Fruit fly (Drosophila melanogaster) Kc167 (cell line): ENCODE results near the gene Gmd.

Source experiments
- Myc ChIP-seq: fragments of >200 bp; optimal IDR thresholded peaks from 2 replicates; lab custom pipeline; 2017; ENCODE audit warnings: missing external identifiers
- Sin3A ChIP-seq: fragments of >200 bp; optimal IDR thresholded peaks from 2 replicates; lab custom pipeline; 2018; ENCODE audit warnings: missing external identifiers
- h ChIP-seq: fragments of >200 bp; optimal IDR thresholded peaks from 3 replicates; lab custom pipeline; 2018; ENCODE audit warnings: missing external identifiers
- insv ChIP-seq: fragments of >200 bp; optimal IDR thresholded peaks from 3 replicates; lab custom pipeline; 2018; ENCODE audit warnings: missing external identifiers
- psq ChIP-seq: fragments of >200 bp; optimal IDR thresholded peaks from 2 replicates; lab custom pipeline; 2017; ENCODE audit warnings: missing external identifiers
- ttk ChIP-seq: sonication (Bioruptor generic); optimal IDR thresholded peaks from 2 replicates; lab custom pipeline; 2017; ENCODE audit warnings: missing external identifiers

Gmd gene

dm6 chr2L:4958111-4958510, 18.7 kb downstream of the Gmd start, which contains the start of gene CG34124:
Gene CG34124 (plus strand): TSS chr2L:4958411.
- TF ChIP-seq ttk (lab: Kevin White, UChicago) (no peak), insv (no peak), Myc (lab: Kevin White, UChicago) (no peak), psq (lab: Kevin White, UChicago) (no peak), Sin3A (lab: Kevin White, UChicago) (no peak), h (no peak)

- TF ChIP-seq ttk (lab: Kevin White, UChicago): no peak
- TF ChIP-seq h: no peak
- no peak for TF ChIP-seq Sin3A (lab: Kevin White, UChicago)
- no peak for TF ChIP-seq Myc (lab: Kevin White, UChicago)
- TF ChIP-seq insv: no peak
These were observed 21.6 kb downstream of the Gmd start, which contains the start of the genes Jon25Bi and Marcal1 for dm6 chr2L:4955094-4955823. Gene Jon25Bi (minus strand): TSS chr2L:4955144. Gene Marcal1 (plus strand): TSS chr2L:4955509.

dm6 chr2L:4953086-4953570, 23.7 kb downstream of the Gmd start, which contains the start of gene Jon25Bii:
Gene Jon25Bii (minus strand): TSS chr2L:4953136.
- TF ChIP-seq insv: no peak
- no peak for TF ChIP-seq ttk (lab: Kevin White, UChicago)
- TF ChIP-seq Myc (lab: Kevin White, UChicago): no peak
- no peak for TF ChIP-seq Sin3A (lab: Kevin White, UChicago)
- TF ChIP-seq psq (lab: Kevin White, UChicago): no peak
- TF ChIP-seq h: no peak

- no peak for TF ChIP-seq h
- TF ChIP-seq ttk (lab: Kevin White, UChicago): no peak
- TF ChIP-seq Sin3A (lab: Kevin White, UChicago): no peak
- no peak for TF ChIP-seq insv
- no peak for TF ChIP-seq Myc (lab: Kevin White, UChicago)
These were observed 26.2 kb downstream of the Gmd start, which contains the start of gene Jon25Biii for dm6 chr2L:4950667-4951066. Gene Jon25Biii (minus strand): TSS chr2L:4950767.

- TF ChIP-seq Sin3A (lab: Kevin White, UChicago): no peak
- TF ChIP-seq insv: no peak
- no peak for TF ChIP-seq Myc (lab: Kevin White, UChicago)
- TF ChIP-seq ttk (lab: Kevin White, UChicago): no peak
- TF ChIP-seq h: no peak
- TF ChIP-seq psq (lab: Kevin White, UChicago): no peak
These were observed 27.3 kb downstream of the Gmd start, which contains the start of gene jet for dm6 chr2L:4949453-4950045. Gene jet (minus strand): TSS chr2L:4949784.

dm6 chr2L:4945300-4945699, 31.5 kb downstream of the Gmd start, which contains the start of the genes mRpL24 and betaggt-I:
Gene mRpL24 (minus strand): TSS chr2L:4945361.
Gene betaggt-I (plus strand): TSS chr2L:4945579.
- TF ChIP-seq h: no peak
- TF ChIP-seq psq (lab: Kevin White, UChicago): no peak
- no peak for TF ChIP-seq Myc (lab: Kevin White, UChicago)
- TF ChIP-seq Sin3A (lab: Kevin White, UChicago): no peak
- no peak for TF ChIP-seq ttk (lab: Kevin White, UChicago)
- TF ChIP-seq insv: no peak

- no peak for TF ChIP-seq insv
- no peak for TF ChIP-seq ttk (lab: Kevin White, UChicago)
- TF ChIP-seq psq (lab: Kevin White, UChicago): no peak
- no peak for TF ChIP-seq h
- TF ChIP-seq Myc (lab: Kevin White, UChicago): no peak
- TF ChIP-seq Sin3A (lab: Kevin White, UChicago): no peak
These were observed 34.5 kb downstream of the Gmd start, which contains the start of gene synr for dm6 chr2L:4942257-4942792. Gene synr (plus strand): TSS chr2L:4942742.

dm6 chr2L:4937060-4937459, 39.8 kb downstream of the Gmd start, which contains the start of gene Sgs1:
Gene Sgs1 (plus strand): TSS chr2L:4937409.
- TF ChIP-seq h (no peak), Sin3A (lab: Kevin White, UChicago) (no peak), insv (no peak), ttk (lab: Kevin White, UChicago) (no peak), Myc (lab: Kevin White, UChicago) (no peak), psq (lab: Kevin White, UChicago) (no peak)

- TF ChIP-seq Myc (lab: Kevin White, UChicago) (no peak), insv (no peak), ttk (lab: Kevin White, UChicago) (no peak), h (no peak), psq (lab: Kevin White, UChicago) (no peak)
These were observed 40.4 kb downstream of the Gmd start, which contains the start of gene hoe2 for dm6 chr2L:4936325-4936869. Gene hoe2 (minus strand): TSS chr2L:4936450.

- TF ChIP-seq psq (lab: Kevin White, UChicago): no peak
- TF ChIP-seq ttk (lab: Kevin White, UChicago): no peak
- no peak for TF ChIP-seq Myc (lab: Kevin White, UChicago)
- no peak for TF ChIP-seq h
- no peak for TF ChIP-seq Sin3A (lab: Kevin White, UChicago)
- TF ChIP-seq insv: no peak
These were observed 44.5 kb downstream of the Gmd start, which contains the start of gene hoe1 for dm6 chr2L:4932284-4932683. Gene hoe1 (minus strand): TSS chr2L:4932384.

dm6 chr2L:4930541-4930940, 46.3 kb downstream of the Gmd start:
- no peak for TF ChIP-seq insv
- TF ChIP-seq psq (lab: Kevin White, UChicago): no peak
